Worm (Caenorhabditis elegans) whole organism, L1 larva: ENCODE data around the gene T13H5.8.

Experiments used
- C04F5.9 ChIP-seq: sonication (generic microtip); optimal IDR thresholded peaks from 2 replicates; lab custom pipeline; 2016; ENCODE audit warnings: missing genetic modification characterization, missing compliant biosample characterization
- C16A3.4 ChIP-seq: fragments of 150-350 bp; optimal IDR thresholded peaks from 2 replicates; lab custom pipeline; 2014; ENCODE audit warnings: missing biosample characterization, missing genetic modification characterization
- C34B4.2 ChIP-seq: sonication (generic microtip); optimal IDR thresholded peaks from 2 replicates; lab custom pipeline; 2017; ENCODE audit warnings: mild to moderate bottlenecking, missing genetic modification characterization, missing compliant biosample characterization
- F16B12.6 ChIP-seq: fragments of 150-350 bp; optimal IDR thresholded peaks from 2 replicates; lab custom pipeline; 2014; ENCODE audit warnings: missing biosample characterization, missing genetic modification characterization
- Y116A8C.19 ChIP-seq: sonication (generic microtip); optimal IDR thresholded peaks from 2 replicates; lab custom pipeline; 2016; ENCODE audit warnings: missing compliant biosample characterization, missing genetic modification characterization, borderline replicate concordance
- aly-2 ChIP-seq: fragments of 150-350 bp; optimal IDR thresholded peaks from 2 replicates; lab custom pipeline; 2014; ENCODE audit warnings: missing biosample characterization, missing genetic modification characterization
- blmp-1 ChIP-seq: fragments of 150-350 bp; optimal IDR thresholded peaks from 2 replicates; lab custom pipeline; 2014; ENCODE audit warnings: missing biosample characterization, missing genetic modification characterization
- ceh-63 ChIP-seq: fragments of 200-800 bp; sonication (Bioruptor generic); optimal IDR thresholded peaks from 2 replicates; lab custom pipeline; 2018; ENCODE audit warnings: mild to moderate bottlenecking, missing genetic modification characterization, missing compliant biosample characterization
- ceh-8 ChIP-seq: fragments of 200-800 bp; sonication (Bioruptor generic); optimal IDR thresholded peaks from 2 replicates; lab custom pipeline; 2018; ENCODE audit warnings: mild to moderate bottlenecking, missing genetic modification characterization, moderate library complexity, missing compliant biosample characterization
- ceh-88 ChIP-seq: fragments of 200-800 bp; sonication (Bioruptor generic); IDR thresholded peaks from 2 replicates; pipeline ENCODE4 v1.3.6; 2022; ENCODE audit warnings: missing genetic modification characterization, missing compliant biosample characterization
- ceh-90 ChIP-seq: sonication (generic microtip); optimal IDR thresholded peaks from 2 replicates; lab custom pipeline; 2016; ENCODE audit warnings: missing genetic modification characterization, missing compliant biosample characterization
- efl-1 ChIP-seq, 4 experiments: fragments of 150-350 bp; optimal IDR thresholded peaks in 3 of 4; peaks in 1 of 4; 1 replicate in 1 of 4; 2 replicates in 3 of 4; lab custom pipeline; 2014; ENCODE audit warnings: missing biosample characterization in 2 of 4, missing genetic modification characterization in 2 of 4, missing genetic modification reagents in 2 of 4
- egl-27 ChIP-seq, 2 experiments: fragments of 150-350 bp in 1 of 2; sonication (generic microtip); optimal IDR thresholded peaks; 3 replicates each; lab custom pipeline; 2017 to 2018; ENCODE audit warnings: missing biosample characterization in 2 of 2, missing genetic modification characterization in 2 of 2, missing genetic modification reagents in 2 of 2
- elt-2 ChIP-seq: sonication (generic microtip); optimal IDR thresholded peaks from 2 replicates; lab custom pipeline; 2016; ENCODE audit warnings: missing genetic modification characterization, mild to moderate bottlenecking, inconsistent platforms, missing compliant biosample characterization, missing genetic modification reagents
- ets-5 ChIP-seq: fragments of 200-800 bp; sonication (Bioruptor generic); IDR thresholded peaks from 2 replicates; pipeline ENCODE4 v1.3.6; 2022; ENCODE audit warnings: missing genetic modification characterization, missing compliant biosample characterization
- fkh-10 ChIP-seq: sonication (generic microtip); optimal IDR thresholded peaks from 2 replicates; lab custom pipeline; 2017; ENCODE audit warnings: missing biosample characterization, missing genetic modification reagents, missing genetic modification characterization
- grh-1 ChIP-seq: fragments of 200-800 bp; sonication (Bioruptor generic); IDR thresholded peaks from 2 replicates; pipeline ENCODE4 v1.3.6; 2022; ENCODE audit warnings: missing genetic modification reagents, missing genetic modification characterization, missing compliant biosample characterization
- hlh-17 ChIP-seq: fragments of 200-800 bp; sonication (Bioruptor generic); optimal IDR thresholded peaks from 2 replicates; lab custom pipeline; 2018; ENCODE audit warnings: missing genetic modification characterization, mild to moderate bottlenecking, missing compliant biosample characterization, moderate library complexity, borderline replicate concordance
- hlh-4 ChIP-seq: sonication (generic microtip); optimal IDR thresholded peaks from 2 replicates; lab custom pipeline; 2016; ENCODE audit warnings: mild to moderate bottlenecking, missing genetic modification characterization, missing compliant biosample characterization
- jun-1 ChIP-seq: fragments of 150-350 bp; optimal IDR thresholded peaks from 2 replicates; lab custom pipeline; 2014; ENCODE audit warnings: missing biosample characterization, missing genetic modification reagents, missing genetic modification characterization
- lin-13 ChIP-seq: fragments of 150-350 bp; optimal IDR thresholded peaks from 2 replicates; lab custom pipeline; 2014; ENCODE audit warnings: missing biosample characterization, missing genetic modification reagents, missing genetic modification characterization
- lin-14 ChIP-seq: fragments of 200-800 bp; sonication (Bioruptor generic); optimal IDR thresholded peaks from 2 replicates; lab custom pipeline; 2018; ENCODE audit warnings: mild to moderate bottlenecking, missing genetic modification characterization, moderate library complexity, missing compliant biosample characterization
- lin-35 ChIP-seq, 2 experiments: fragments of 150-350 bp; optimal IDR thresholded peaks; 2 replicates each; lab custom pipeline; 2014; ENCODE audit warnings: missing biosample characterization in 2 of 2, missing genetic modification characterization in 2 of 2, missing genetic modification reagents in 2 of 2
- lir-3 ChIP-seq: sonication (generic microtip); optimal IDR thresholded peaks from 2 replicates; lab custom pipeline; 2016; ENCODE audit warnings: mild to moderate bottlenecking, missing genetic modification characterization, moderate library complexity, missing compliant biosample characterization; ENCODE audit not compliant: poor library complexity
- lsy-2 ChIP-seq, 2 experiments: fragments of 150-350 bp; optimal IDR thresholded peaks; 2 replicates each; lab custom pipeline; 2014; ENCODE audit warnings: missing biosample characterization in 2 of 2, missing genetic modification characterization in 2 of 2
- mab-9 ChIP-seq: fragments of 200-800 bp; sonication (Bioruptor generic); IDR thresholded peaks from 2 replicates; pipeline ENCODE4 v1.3.6; 2022; ENCODE audit warnings: missing genetic modification reagents, missing genetic modification characterization, missing compliant biosample characterization
- mef-2 ChIP-seq: fragments of 150-350 bp; optimal IDR thresholded peaks from 2 replicates; lab custom pipeline; 2014; ENCODE audit warnings: missing biosample characterization, missing genetic modification characterization
- mep-1 ChIP-seq: fragments of 150-350 bp; optimal IDR thresholded peaks from 2 replicates; lab custom pipeline; 2014; ENCODE audit warnings: missing biosample characterization, missing genetic modification characterization
- nhr-20 ChIP-seq: sonication (generic microtip); optimal IDR thresholded peaks from 2 replicates; lab custom pipeline; 2016; ENCODE audit warnings: mild to moderate bottlenecking, missing genetic modification characterization, missing compliant biosample characterization
- nhr-28 ChIP-seq: fragments of 150-350 bp; optimal IDR thresholded peaks from 2 replicates; lab custom pipeline; 2014; ENCODE audit warnings: missing biosample characterization, missing genetic modification characterization
- nhr-71 ChIP-seq: sonication (generic microtip); optimal IDR thresholded peaks from 2 replicates; lab custom pipeline; 2016; ENCODE audit warnings: mild to moderate bottlenecking, missing genetic modification characterization, moderate library complexity, missing compliant biosample characterization
- nhr-76 ChIP-seq: sonication (generic microtip); optimal IDR thresholded peaks from 2 replicates; lab custom pipeline; 2017; ENCODE audit warnings: missing biosample characterization, missing genetic modification characterization
- nhr-77 ChIP-seq: fragments of 150-350 bp; optimal IDR thresholded peaks from 2 replicates; lab custom pipeline; 2014; ENCODE audit warnings: missing biosample characterization, missing genetic modification characterization
- nhr-90 ChIP-seq: sonication (generic microtip); optimal IDR thresholded peaks from 2 replicates; lab custom pipeline; 2016; ENCODE audit warnings: mild to moderate bottlenecking, missing genetic modification characterization, missing compliant biosample characterization; ENCODE audit not compliant: poor library complexity
- pag-3 ChIP-seq: sonication (generic microtip); optimal IDR thresholded peaks from 2 replicates; lab custom pipeline; 2017; ENCODE audit warnings: missing genetic modification characterization, mild to moderate bottlenecking, missing compliant biosample characterization, antibody characterized with exemption, borderline replicate concordance; ENCODE audit not compliant: insufficient read depth
- pax-3 ChIP-seq: fragments of 200-800 bp; sonication (Bioruptor generic); optimal IDR thresholded peaks from 2 replicates; lab custom pipeline; 2018; ENCODE audit warnings: mild to moderate bottlenecking, missing genetic modification characterization, moderate library complexity, missing compliant biosample characterization
- pqm-1 ChIP-seq: sonication (generic microtip); optimal IDR thresholded peaks from 3 replicates; lab custom pipeline; 2017; ENCODE audit warnings: missing biosample characterization, missing genetic modification characterization
- rnt-1 ChIP-seq: sonication (generic microtip); optimal IDR thresholded peaks from 2 replicates; lab custom pipeline; 2016; ENCODE audit warnings: mild to moderate bottlenecking, missing genetic modification characterization, moderate library complexity, missing compliant biosample characterization
- sptf-1 ChIP-seq: fragments of 150-350 bp; optimal IDR thresholded peaks from 2 replicates; lab custom pipeline; 2014; ENCODE audit warnings: missing biosample characterization, missing genetic modification characterization
- sup-37 ChIP-seq: fragments of 200-800 bp; sonication (Bioruptor generic); optimal IDR thresholded peaks from 2 replicates; lab custom pipeline; 2018; ENCODE audit warnings: mild to moderate bottlenecking, missing genetic modification characterization, missing compliant biosample characterization
- unc-130 ChIP-seq: fragments of 150-350 bp; optimal IDR thresholded peaks from 2 replicates; lab custom pipeline; 2017; ENCODE audit warnings: missing biosample characterization, missing genetic modification characterization, inconsistent platforms
- unc-62 ChIP-seq: fragments of 150-350 bp; optimal IDR thresholded peaks from 2 replicates; lab custom pipeline; 2014; ENCODE audit warnings: missing biosample characterization, missing genetic modification reagents, missing genetic modification characterization
- unc-98 ChIP-seq: fragments of 200-800 bp; sonication (Bioruptor generic); IDR thresholded peaks from 2 replicates; pipeline ENCODE4 v1.3.6; 2022; ENCODE audit warnings: missing genetic modification characterization, missing compliant biosample characterization
- vab-15 ChIP-seq: sonication (generic microtip); optimal IDR thresholded peaks from 2 replicates; lab custom pipeline; 2017; ENCODE audit warnings: missing genotype, mild to moderate bottlenecking, missing genetic modification characterization, missing compliant biosample characterization
- zag-1 ChIP-seq: fragments of 150-350 bp; optimal IDR thresholded peaks from 2 replicates; lab custom pipeline; 2014; ENCODE audit warnings: missing biosample characterization, missing genetic modification characterization
- ztf-11 ChIP-seq, 2 experiments: sonication (generic microtip); optimal IDR thresholded peaks; 2 replicates each; lab custom pipeline; 2016 to 2017; ENCODE audit warnings: missing genetic modification characterization in 2 of 2, missing biosample characterization in 1 of 2, missing compliant biosample characterization in 1 of 2

T13H5.8 gene

DNA sequence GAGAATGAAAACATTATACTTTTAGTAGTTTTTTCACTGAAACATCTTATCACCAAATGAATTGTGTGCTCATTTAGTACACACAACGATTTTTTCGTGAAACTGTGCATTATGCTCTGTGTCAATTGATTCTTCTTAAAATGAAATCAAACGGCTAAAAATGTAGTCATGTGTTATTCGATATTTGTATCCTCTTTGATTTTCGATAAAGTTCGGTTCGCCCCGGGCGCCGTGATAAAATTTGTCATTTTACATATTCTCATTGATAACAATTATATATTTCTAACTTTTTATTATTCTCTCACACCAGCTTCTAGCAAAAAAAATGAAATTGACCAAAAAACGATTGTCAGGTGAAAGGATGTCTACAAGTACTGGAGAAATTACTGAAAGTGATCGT lies 3.6 kb upstream of the T13H5.8 start, which contains the start of gene ctg-2:
TSS of gene ctg-2 (plus strand) at position 326 of the 400 bp plus-strand sequence.
- peak; percentile 85 for TF ChIP-seq elt-2
- TF ChIP-seq lin-35 (GFP tag; optimal IDR thresholded peaks at IDR 0.05; lab: Kevin White, UChicago), result no peak
- peak; percentile 15 for TF ChIP-seq lin-14 (GFP tag; lab: Kevin White, UChicago)
- TF ChIP-seq jun-1 (tag; lab: Kevin White, UChicago), result peak; percentile 15
- TF ChIP-seq nhr-20, result peak; percentile 3

DNA sequence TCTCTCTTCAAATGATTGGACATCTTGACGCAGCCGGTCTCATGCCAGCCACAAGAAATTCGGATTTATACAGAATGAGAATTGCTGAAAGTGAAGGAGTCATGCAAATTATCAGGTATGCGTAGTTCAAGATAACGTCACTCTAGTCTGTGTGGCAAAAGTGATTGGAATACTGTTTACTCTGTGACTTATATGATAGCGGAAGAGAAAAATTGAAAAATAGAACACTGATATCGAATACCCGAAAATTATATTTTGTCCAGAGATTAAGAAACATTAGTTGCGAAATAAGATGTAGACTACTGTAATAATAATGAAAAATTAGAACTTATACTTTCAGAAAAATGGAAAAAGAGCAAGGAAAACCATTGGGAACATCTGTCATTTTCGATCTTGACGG lies 2.8 kb upstream of the T13H5.8 start:
- TF ChIP-seq sup-37 (GFP tag; lab: Kevin White, UChicago), result no peak
- no peak for TF ChIP-seq ceh-90 (tag; lab: Kevin White, UChicago)
- TF ChIP-seq ceh-63 (GFP tag; lab: Kevin White, UChicago), result no peak
- no peak for TF ChIP-seq hlh-17 (GFP tag; lab: Kevin White, UChicago)
- peak; percentile 37 for TF ChIP-seq elt-2
- TF ChIP-seq nhr-71 (tag; lab: Kevin White, UChicago), result no peak

DNA sequence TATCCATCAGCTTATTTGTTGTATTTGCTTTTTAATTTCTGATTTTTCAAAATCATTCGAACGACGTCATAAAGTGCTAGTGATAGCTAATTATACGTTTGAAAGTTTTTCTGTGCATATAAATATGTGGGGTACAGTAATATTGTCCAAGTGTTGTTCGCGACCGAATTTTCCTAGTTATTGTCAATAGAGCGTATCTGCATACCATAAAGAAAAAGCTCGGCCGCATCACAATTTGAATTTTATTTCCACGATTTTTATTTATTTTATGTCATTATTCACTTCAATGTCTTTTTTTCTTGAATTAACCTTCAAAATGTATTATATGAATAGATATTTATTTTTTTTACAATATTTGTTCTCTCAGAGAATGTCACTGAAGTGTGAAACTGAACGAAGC lies 1.5 kb upstream of the T13H5.8 start, which contains the start of gene rnh-2:
TSS of gene rnh-2 (plus strand) at position 368 of the 400 bp plus-strand sequence.
- TF ChIP-seq aly-2, result no peak
- no peak for TF ChIP-seq fkh-10 (GFP tag; lab: Kevin White, UChicago)
- TF ChIP-seq C16A3.4 (tag; lab: Kevin White, UChicago), result peak; percentile 81
- no peak for TF ChIP-seq ets-5
- TF ChIP-seq sup-37 (GFP tag; lab: Kevin White, UChicago), result no peak
- peak; percentile 65 for TF ChIP-seq F16B12.6 (tag; lab: Kevin White, UChicago)
- peak; percentile 48 for TF ChIP-seq C04F5.9 (tag; lab: Kevin White, UChicago)
- no peak for TF ChIP-seq grh-1 (GFP tag; lab: Robert Waterston, UW)
- no peak for TF ChIP-seq nhr-28
- peak; percentile 75 for TF ChIP-seq nhr-71 (tag; lab: Kevin White, UChicago)
- peak; percentile 90 for TF ChIP-seq rnt-1 (tag; lab: Kevin White, UChicago)
- no peak for TF ChIP-seq sptf-1 (tag; lab: Kevin White, UChicago)
- peak; percentile 28 for TF ChIP-seq elt-2
- TF ChIP-seq pax-3 (tag; lab: Kevin White, UChicago), result peak; percentile 42
- no peak for TF ChIP-seq ceh-88
- no peak for TF ChIP-seq unc-62
- no peak for TF ChIP-seq mef-2 (tag; lab: Kevin White, UChicago)
- TF ChIP-seq hlh-17 (GFP tag; lab: Kevin White, UChicago), result no peak
- no peak for TF ChIP-seq nhr-76 (tag; lab: Kevin White, UChicago)
- peak in 1 of 2 experiments; percentile 33 for TF ChIP-seq ztf-11 (tag; optimal IDR thresholded peaks at IDR 0.05; lab: Kevin White, UChicago)
- TF ChIP-seq nhr-77 (tag; lab: Kevin White, UChicago), result peak; percentile 42
- no peak for TF ChIP-seq Y116A8C.19 (tag; lab: Kevin White, UChicago)
- TF ChIP-seq jun-1 (tag; lab: Kevin White, UChicago), result no peak
- no peak for TF ChIP-seq unc-98
- no peak for TF ChIP-seq mab-9 (GFP tag; lab: Robert Waterston, UW)
- TF ChIP-seq pqm-1, result no peak
- TF ChIP-seq lin-13 (GFP tag; lab: Kevin White, UChicago), result peak; percentile 56
- peak; percentile 72 to 94 for TF ChIP-seq lsy-2 (tag; optimal IDR thresholded peaks at IDR 0.05; lab: Kevin White, UChicago)
- TF ChIP-seq hlh-4, result no peak
- TF ChIP-seq C34B4.2 (tag; lab: Kevin White, UChicago), result no peak
- TF ChIP-seq mep-1 (tag; lab: Kevin White, UChicago), result peak; percentile 86
- no peak for TF ChIP-seq zag-1 (tag; lab: Kevin White, UChicago)
- peak; percentile 77 for TF ChIP-seq lin-14 (GFP tag; lab: Kevin White, UChicago)
- no peak for TF ChIP-seq ceh-8
- no peak for TF ChIP-seq pag-3 (tag; lab: Kevin White, UChicago)
- peak; percentile 17 for TF ChIP-seq unc-130 (tag; lab: Kevin White, UChicago)
- peak; percentile 53 for TF ChIP-seq blmp-1 (tag; lab: Kevin White, UChicago)
- TF ChIP-seq egl-27 (tag; optimal IDR thresholded peaks at IDR 0.05; lab: Kevin White, UChicago), result no peak
- TF ChIP-seq nhr-90, result peak; percentile 55
- TF ChIP-seq lir-3 (tag; lab: Kevin White, UChicago), result peak; percentile 85
- no peak for TF ChIP-seq vab-15 (tag; lab: Kevin White, UChicago)
- TF ChIP-seq nhr-20, result peak; percentile 75
- TF ChIP-seq efl-1 (optimal IDR thresholded peaks at IDR 0.05; lab: Kevin White, UChicago), result peak; percentile 67 to 75
- TF ChIP-seq efl-1 (GFP tag; optimal IDR thresholded peaks at IDR 0.05 in 1 of 2; lab: Kevin White, UChicago), result peak; percentile 73 to 96
